Worm (Caenorhabditis elegans) whole organism, late embryonic: ENCODE measurements around the gene F21C10.18.
"Not testable (repeated sequence)": the region's sequence is repeated elsewhere in the genome, so short reads cannot be mapped to it uniquely, and the experiment has no call there.

Experiments used
- ama-1 ChIP-seq: fragments of 150-350 bp; optimal IDR thresholded peaks from 2 replicates; lab custom pipeline; 2014
- ceh-45 ChIP-seq: fragments of 200-800 bp; sonication (Bioruptor generic); IDR thresholded peaks from 2 replicates; pipeline ENCODE4 v1.3.6; 2022; ENCODE audit warnings: missing genetic modification reagents, missing genetic modification characterization, missing compliant biosample characterization
- dve-1 ChIP-seq: sonication (generic microtip); optimal IDR thresholded peaks from 2 replicates; lab custom pipeline; 2017; ENCODE audit warnings: antibody characterized with exemption, mild to moderate bottlenecking, missing genetic modification characterization, missing compliant biosample characterization
- nfya-1 ChIP-seq: sonication (generic microtip); optimal IDR thresholded peaks from 2 replicates; lab custom pipeline; 2017; ENCODE audit warnings: missing genetic modification characterization, mild to moderate bottlenecking, missing compliant biosample characterization, antibody characterized with exemption, moderate library complexity
- nhr-11 ChIP-seq: fragments of 150-350 bp; optimal IDR thresholded peaks from 2 replicates; lab custom pipeline; 2014; ENCODE audit warnings: missing biosample characterization, missing genetic modification characterization
- odd-2 ChIP-seq: sonication (generic microtip); optimal IDR thresholded peaks from 2 replicates; lab custom pipeline; 2017; ENCODE audit warnings: antibody characterized with exemption, mild to moderate bottlenecking, missing genetic modification characterization, missing compliant biosample characterization
- pag-3 ChIP-seq: sonication (generic microtip); optimal IDR thresholded peaks from 2 replicates; lab custom pipeline; 2016; ENCODE audit warnings: missing compliant biosample characterization, missing genetic modification characterization, borderline replicate concordance
- pqm-1 ChIP-seq: sonication (generic microtip); optimal IDR thresholded peaks from 2 replicates; lab custom pipeline; 2016; ENCODE audit warnings: missing genetic modification characterization, missing compliant biosample characterization
- pros-1 ChIP-seq: fragments of 150-350 bp; optimal IDR thresholded peaks from 2 replicates; lab custom pipeline; 2014; ENCODE audit warnings: missing biosample characterization, missing genetic modification reagents, missing genetic modification characterization
- rnt-1 ChIP-seq: sonication (generic microtip); optimal IDR thresholded peaks from 2 replicates; lab custom pipeline; 2016; ENCODE audit warnings: missing genetic modification characterization, missing compliant biosample characterization
- syd-9 ChIP-seq: sonication (generic microtip); optimal IDR thresholded peaks from 2 replicates; lab custom pipeline; 2016; ENCODE audit warnings: mild to moderate bottlenecking, missing genetic modification characterization, moderate library complexity, missing compliant biosample characterization
- tbx-2 ChIP-seq: sonication (generic microtip); optimal IDR thresholded peaks from 2 replicates; lab custom pipeline; 2016; ENCODE audit warnings: missing genetic modification characterization, missing compliant biosample characterization
- unc-55 ChIP-seq: sonication (generic microtip); optimal IDR thresholded peaks from 2 replicates; lab custom pipeline; 2017; ENCODE audit warnings: missing biosample characterization, missing genetic modification reagents, missing genetic modification characterization

- TF ChIP-seq nhr-11 (tag; lab: Kevin White, UChicago); odd-2 (tag; lab: Kevin White, UChicago); ama-1 (lab: Kevin White, UChicago); nfya-1 (tag; lab: Kevin White, UChicago); pros-1 (tag; lab: Kevin White, UChicago); pag-3; dve-1; rnt-1 (tag; lab: Kevin White, UChicago); tbx-2 (tag; lab: Kevin White, UChicago); pqm-1 (tag; lab: Kevin White, UChicago); ceh-45 (GFP tag; lab: Robert Waterston, UW); unc-55 (GFP tag; lab: Kevin White, UChicago); syd-9 (tag; lab: Kevin White, UChicago): not testable (repeated sequence)
Observed at ce11 chrV:9090824-9091798, 17.2 kb upstream of the F21C10.18 start.
